Worm (Caenorhabditis elegans) whole organism, L1 larva: ENCODE data around the gene his-8.

Source experiments
- alr-1 ChIP-seq: fragments of 200-800 bp; sonication (Bioruptor generic); optimal IDR thresholded peaks from 2 replicates; lab custom pipeline; 2018; ENCODE audit warnings: borderline replicate concordance, mild to moderate bottlenecking, missing genetic modification characterization, missing compliant biosample characterization
- ceh-82 ChIP-seq, 3 experiments: fragments of 150-350 bp in 1 of 3; sonication (generic microtip) in 2 of 3; optimal IDR thresholded peaks; 2 replicates each; lab custom pipeline; 2014 to 2017; ENCODE audit warnings: missing biosample characterization in 3 of 3, missing genetic modification characterization in 3 of 3
- efl-3 ChIP-seq: fragments of 200-800 bp; sonication (Bioruptor generic); optimal IDR thresholded peaks from 2 replicates; lab custom pipeline; 2018; ENCODE audit warnings: mild to moderate bottlenecking, missing genetic modification characterization, missing compliant biosample characterization
- elt-2 ChIP-seq: sonication (generic microtip); optimal IDR thresholded peaks from 2 replicates; lab custom pipeline; 2016; ENCODE audit warnings: missing genetic modification characterization, mild to moderate bottlenecking, inconsistent platforms, missing compliant biosample characterization, missing genetic modification reagents
- lin-35 ChIP-seq, 2 experiments: fragments of 150-350 bp; optimal IDR thresholded peaks; 2 replicates each; lab custom pipeline; 2014; ENCODE audit warnings: missing biosample characterization in 2 of 2, missing genetic modification characterization in 2 of 2, missing genetic modification reagents in 2 of 2
- nhr-12 ChIP-seq: sonication (generic microtip); optimal IDR thresholded peaks from 2 replicates; lab custom pipeline; 2017; ENCODE audit warnings: missing biosample characterization, missing genetic modification characterization
- nhr-76 ChIP-seq: sonication (generic microtip); optimal IDR thresholded peaks from 2 replicates; lab custom pipeline; 2017; ENCODE audit warnings: missing biosample characterization, missing genetic modification characterization
- unc-62 ChIP-seq: fragments of 150-350 bp; optimal IDR thresholded peaks from 2 replicates; lab custom pipeline; 2014; ENCODE audit warnings: missing biosample characterization, missing genetic modification reagents, missing genetic modification characterization
- zip-4 ChIP-seq: fragments of 200-800 bp; sonication (Bioruptor generic); optimal IDR thresholded peaks from 2 replicates; lab custom pipeline; 2018; ENCODE audit warnings: mild to moderate bottlenecking, missing genetic modification characterization, moderate library complexity, missing compliant biosample characterization

- TF ChIP-seq unc-62 (GFP tag; lab: Kevin White, UChicago) = no peak
- TF ChIP-seq elt-2 (tag; lab: Kevin White, UChicago) = no peak
- TF ChIP-seq efl-3 (GFP tag; lab: Kevin White, UChicago) = no peak
- peak in 1 of 2 experiments; percentile 29 for TF ChIP-seq lin-35 (GFP tag; optimal IDR thresholded peaks at IDR 0.05; lab: Kevin White, UChicago)
- no peak for TF ChIP-seq nhr-12 (tag; lab: Kevin White, UChicago)
- no peak for TF ChIP-seq nhr-76 (tag; lab: Kevin White, UChicago)
- no peak for TF ChIP-seq ceh-82 (tag; optimal IDR thresholded peaks at IDR 0.05; lab: Kevin White, UChicago)
- TF ChIP-seq zip-4 (GFP tag; lab: Kevin White, UChicago) = no peak
- TF ChIP-seq alr-1 (tag; lab: Kevin White, UChicago) = no peak
These were observed 36.9 kb downstream of the his-8 start for ce11 chrV:8495965-8496364.
